Fruit fly (Drosophila melanogaster) whole organism, prepupa: ENCODE results near the gene CG10591.

ENCODE experiments used
- Blimp-1 ChIP-seq: fragments of 200-800 bp; sonication (Bioruptor generic); optimal IDR thresholded peaks from 3 replicates; lab custom pipeline; 2017; ENCODE audit warnings: missing biosample characterization, missing genetic modification characterization, mild to moderate bottlenecking, moderate library complexity, missing genetic modification reagents
- CG10669 ChIP-seq: fragments of 200-800 bp; sonication (Bioruptor generic); optimal IDR thresholded peaks from 3 replicates; lab custom pipeline; 2018; ENCODE audit warnings: missing biosample characterization, mild to moderate bottlenecking, missing genetic modification characterization, moderate library complexity
- CG15336 ChIP-seq: fragments of 200-800 bp; sonication (Bioruptor generic); IDR thresholded peaks from 2 replicates; pipeline ENCODE4 v1.3.6; 2022; ENCODE audit warnings: missing biosample characterization, missing genetic modification characterization
- CG6792 ChIP-seq: fragments of 200-800 bp; sonication (Bioruptor generic); optimal IDR thresholded peaks from 3 replicates; lab custom pipeline; 2016; ENCODE audit warnings: missing biosample characterization, missing genetic modification characterization
- CG7368 ChIP-seq: fragments of 200-800 bp; sonication (Bioruptor generic); optimal IDR thresholded peaks from 3 replicates; lab custom pipeline; 2016; ENCODE audit warnings: missing biosample characterization, missing genetic modification characterization
- Gug ChIP-seq: fragments of 200-800 bp; sonication (Bioruptor generic); IDR thresholded peaks from 2 replicates; pipeline ENCODE4 v1.3.6; 2022; ENCODE audit warnings: missing biosample characterization, missing genetic modification characterization
- OdsH ChIP-seq: fragments of 200-800 bp; sonication (Bioruptor generic); optimal IDR thresholded peaks from 3 replicates; lab custom pipeline; 2016; ENCODE audit warnings: missing biosample characterization, missing genetic modification characterization
- pdm3 ChIP-seq: fragments of 200-800 bp; sonication (Bioruptor generic); optimal IDR thresholded peaks from 3 replicates; lab custom pipeline; 2016; ENCODE audit warnings: missing biosample characterization, missing genetic modification characterization
- salr ChIP-seq, 2 experiments: fragments of 200-800 bp; sonication (Bioruptor generic); optimal IDR thresholded peaks; 3 replicates each; lab custom pipeline; 2016 to 2018; ENCODE audit warnings: missing biosample characterization in 2 of 2, missing genetic modification characterization in 2 of 2, mild to moderate bottlenecking in 1 of 2

- TF ChIP-seq CG7368 (GFP tag; lab: Kevin White, UChicago): no peak
- no peak for TF ChIP-seq OdsH
- TF ChIP-seq salr (GFP tag; optimal IDR thresholded peaks at IDR 0.05; lab: Kevin White, UChicago): no peak
- TF ChIP-seq Blimp-1 (GFP tag; lab: Kevin White, UChicago): no peak
- no peak for TF ChIP-seq CG10669 (GFP tag; lab: Kevin White, UChicago)
- no peak for TF ChIP-seq pdm3 (GFP tag; lab: Kevin White, UChicago)
- TF ChIP-seq CG15336 (GFP tag; lab: Robert Waterston, UW): no peak
- TF ChIP-seq Gug (GFP tag; lab: Robert Waterston, UW): no peak
- no peak for TF ChIP-seq CG6792 (GFP tag; lab: Kevin White, UChicago)
These were observed 42.1 kb upstream of the CG10591 start for dm6 chr3L:5641547-5641946.
